Fruit fly (Drosophila melanogaster): Measurements from ENCODE around the gene htk.

DNA sequence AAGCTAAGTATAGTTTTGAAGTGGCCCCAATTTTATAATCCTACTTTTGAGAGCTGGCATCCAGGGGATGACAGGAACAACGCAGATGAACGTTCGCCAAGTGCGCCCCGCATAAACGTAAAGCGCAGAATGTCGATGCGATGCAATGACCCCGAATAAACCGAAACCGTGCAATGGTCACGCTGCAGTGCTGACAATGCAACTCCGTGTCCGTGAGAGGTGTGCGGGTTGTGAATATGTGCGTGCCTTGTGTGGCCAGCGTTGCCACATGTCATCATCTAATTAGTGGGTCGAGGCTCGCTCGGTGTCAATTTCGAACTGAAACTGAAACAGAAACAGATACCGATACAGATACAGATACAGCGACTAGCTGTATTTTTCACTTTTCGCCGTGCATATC lies 24.7 kb downstream of the htk start:
- TF ChIP-seq CG4496 (GFP tag; IDR thresholded peaks at IDR 0.05): no peak
- no peak for TF ChIP-seq Snoo (tag; optimal IDR thresholded peaks at IDR 0.05)
- no peak for TF ChIP-seq CG15710 (tag; optimal IDR thresholded peaks at IDR 0.05)
- no peak for TF ChIP-seq rn (GFP tag; IDR thresholded peaks at IDR 0.05)
- TF ChIP-seq Ets98B (GFP tag; IDR thresholded peaks at IDR 0.05): no peak
- TF ChIP-seq CG34367 (tag; optimal IDR thresholded peaks at IDR 0.05): no peak
- no peak for TF ChIP-seq Pif1A (GFP tag; optimal IDR thresholded peaks at IDR 0.05)
- no peak for TF ChIP-seq CG32121 (GFP tag; IDR thresholded peaks at IDR 0.05)
- TF ChIP-seq fd96Ca (GFP tag; IDR thresholded peaks at IDR 0.05): no peak
- TF ChIP-seq CG8159 (tag; optimal IDR thresholded peaks at IDR 0.05): no peak
- no peak for TF ChIP-seq Pif1B (GFP tag; optimal IDR thresholded peaks at IDR 0.05)
- no peak for TF ChIP-seq CG12605 (GFP tag; IDR thresholded peaks at IDR 0.05)
- peak; percentile 80 for TF ChIP-seq EcR (GFP tag; optimal IDR thresholded peaks at IDR 0.05)
- no peak for TF ChIP-seq CG17806 (tag; optimal IDR thresholded peaks at IDR 0.05)

All from whole organism, pupa.